Worm (Caenorhabditis elegans) whole organism, L4 larva: Measurements from ENCODE around the gene C46G7.5.

Experiments used
- D1046.2 ChIP-seq: fragments of 200-800 bp; sonication (Bioruptor generic); IDR thresholded peaks from 2 replicates; pipeline ENCODE4 v1.3.6; 2022; ENCODE audit warnings: missing genetic modification characterization, missing compliant biosample characterization
- ama-1 ChIP-seq: fragments of 150-350 bp; optimal IDR thresholded peaks from 2 replicates; lab custom pipeline; 2014; ENCODE audit warnings: inconsistent platforms, mixed read lengths
- egl-43 ChIP-seq: fragments of 200-800 bp; sonication (Bioruptor generic); IDR thresholded peaks from 2 replicates; pipeline ENCODE4 v1.3.6; 2022; ENCODE audit warnings: missing genetic modification reagents, missing genetic modification characterization, missing compliant biosample characterization
- nhr-25 ChIP-seq: sonication (generic microtip); optimal IDR thresholded peaks from 2 replicates; lab custom pipeline; 2017; ENCODE audit warnings: missing genetic modification characterization, mild to moderate bottlenecking, missing compliant biosample characterization, antibody characterized with exemption, moderate library complexity, borderline replicate concordance; ENCODE audit not compliant: insufficient read depth
- nhr-6 ChIP-seq: fragments of 150-350 bp; optimal IDR thresholded peaks from 2 replicates; lab custom pipeline; 2014; ENCODE audit warnings: missing biosample characterization, missing genetic modification characterization
- nhr-76 ChIP-seq: fragments of 150-350 bp; optimal IDR thresholded peaks from 2 replicates; lab custom pipeline; 2014; ENCODE audit warnings: missing biosample characterization, missing genetic modification characterization
- spr-1 ChIP-seq: sonication (generic microtip); optimal IDR thresholded peaks from 2 replicates; lab custom pipeline; 2016; ENCODE audit warnings: mild to moderate bottlenecking, missing genetic modification characterization, missing compliant biosample characterization

- no peak for TF ChIP-seq ama-1 (lab: Kevin White, UChicago)
- no peak for TF ChIP-seq nhr-25 (tag; lab: Kevin White, UChicago)
- TF ChIP-seq nhr-76 (tag; lab: Kevin White, UChicago), result no peak
- TF ChIP-seq spr-1, result no peak
- TF ChIP-seq egl-43 (GFP tag; lab: Robert Waterston, UW), result no peak
- no peak for TF ChIP-seq D1046.2
- no peak for TF ChIP-seq nhr-6
Measured at ce11 chrIV:5975202-5975601, 36.2 kb downstream of the C46G7.5 start, which contains the start of gene unc-44.
